Fruit fly (Drosophila melanogaster) whole organism, wandering third instar larva: ENCODE measurements around the gene CG32655.

Experiments
- CG32264 ChIP-seq: fragments of 200-800 bp; sonication (Bioruptor generic); optimal IDR thresholded peaks from 2 replicates; lab custom pipeline; 2016; ENCODE audit warnings: missing biosample characterization, missing genetic modification characterization
- HLH106 ChIP-seq: fragments of 200-800 bp; optimal IDR thresholded peaks from 3 replicates; lab custom pipeline; 2019; ENCODE audit warnings: missing biosample characterization, mild to moderate bottlenecking, missing genetic modification characterization, moderate library complexity
- Hr78 ChIP-seq: fragments of >200 bp; optimal IDR thresholded peaks from 2 replicates; lab custom pipeline; 2017; ENCODE audit warnings: missing biosample characterization, missing genetic modification characterization
- Myc ChIP-seq: fragments of >200 bp; optimal IDR thresholded peaks from 2 replicates; lab custom pipeline; 2017
- dmrt93B ChIP-seq: fragments of 200-800 bp; sonication (Bioruptor generic); optimal IDR thresholded peaks from 2 replicates; lab custom pipeline; 2018; ENCODE audit warnings: missing biosample characterization, mild to moderate bottlenecking, missing genetic modification characterization
- lola ChIP-seq: fragments of >200 bp; optimal IDR thresholded peaks from 2 replicates; lab custom pipeline; 2017; ENCODE audit warnings: missing biosample characterization, missing genetic modification characterization
- psq ChIP-seq: fragments of 200-800 bp; sonication (Bioruptor generic); optimal IDR thresholded peaks from 3 replicates; lab custom pipeline; 2017; ENCODE audit warnings: missing biosample characterization, mild to moderate bottlenecking, missing genetic modification characterization, moderate library complexity
- rgr ChIP-seq: fragments of 200-800 bp; sonication (Bioruptor generic); optimal IDR thresholded peaks from 3 replicates; lab custom pipeline; 2016; ENCODE audit warnings: missing biosample characterization, mild to moderate bottlenecking, missing genetic modification characterization
- woc ChIP-seq: sonication (Bioruptor generic); optimal IDR thresholded peaks from 2 replicates; lab custom pipeline; 2016; ENCODE audit warnings: missing biosample characterization, mild to moderate bottlenecking, missing genetic modification characterization

dm6 chrX:12201905-12202623 lies 33.6 kb downstream of the CG32655 start:
- TF ChIP-seq lola (GFP tag; lab: Kevin White, UChicago): no peak
- no peak for TF ChIP-seq CG32264 (GFP tag; lab: Kevin White, UChicago)
- no peak for TF ChIP-seq Myc (lab: Kevin White, UChicago)
- no peak for TF ChIP-seq psq (GFP tag; lab: Kevin White, UChicago)
- TF ChIP-seq HLH106 (tag; lab: Kevin White, UChicago): peak; percentile 29
- no peak for TF ChIP-seq Hr78 (GFP tag; lab: Kevin White, UChicago)
- TF ChIP-seq rgr (GFP tag; lab: Kevin White, UChicago): peak; percentile 28
- no peak for TF ChIP-seq woc (GFP tag; lab: Kevin White, UChicago)
- no peak for TF ChIP-seq dmrt93B (GFP tag; lab: Kevin White, UChicago)
